Worm (Caenorhabditis elegans): ENCODE results near the gene mob-2.

ce11 chrX:13174437-13174836 lies 4.6 kb upstream of the mob-2 start:
- TF ChIP-seq ces-1 (GFP tag; optimal IDR thresholded peaks at IDR 0.05) (no peak), elt-1 (tag; optimal IDR thresholded peaks at IDR 0.05; ENCODE audit: borderline replicate concordance, insufficient read depth) (no peak), mab-5 (tag; optimal IDR thresholded peaks at IDR 0.05) (no peak), mls-2 (tag; optimal IDR thresholded peaks at IDR 0.05) (no peak), elt-3 (tag; optimal IDR thresholded peaks at IDR 0.05) (no peak), ztf-11 (tag; optimal IDR thresholded peaks at IDR 0.05) (no peak), lsy-2 (tag; optimal IDR thresholded peaks at IDR 0.05) (no peak), hlh-1 (tag; optimal IDR thresholded peaks at IDR 0.05) (peak; percentile 58), blmp-1 (tag; optimal IDR thresholded peaks at IDR 0.05) (no peak), nhr-237 (tag; optimal IDR thresholded peaks at IDR 0.05) (no peak), pha-4 (tag; optimal IDR thresholded peaks at IDR 0.05) (no peak), unc-39 (tag; optimal IDR thresholded peaks at IDR 0.05) (no peak), unc-120 (tag; optimal IDR thresholded peaks at IDR 0.05; ENCODE audit: poor library complexity, severe bottlenecking) (no peak), tbx-8 (GFP tag; optimal IDR thresholded peaks at IDR 0.05) (no peak)

Measured in whole organism, mixed stage, embryonic.